Fruit fly (Drosophila melanogaster) whole organism, prepupa: Measurements from ENCODE around the gene CG43750.

Experiments used
- Blimp-1 ChIP-seq: fragments of 200-800 bp; sonication (Bioruptor generic); optimal IDR thresholded peaks from 3 replicates; lab custom pipeline; 2017; ENCODE audit warnings: missing biosample characterization, missing genetic modification characterization, mild to moderate bottlenecking, moderate library complexity, missing genetic modification reagents
- CG10631 ChIP-seq: fragments of 200-800 bp; sonication (Bioruptor generic); optimal IDR thresholded peaks from 2 replicates; lab custom pipeline; 2016; ENCODE audit warnings: missing biosample characterization, missing genetic modification characterization
- CG10669 ChIP-seq: fragments of 200-800 bp; sonication (Bioruptor generic); optimal IDR thresholded peaks from 3 replicates; lab custom pipeline; 2018; ENCODE audit warnings: missing biosample characterization, mild to moderate bottlenecking, missing genetic modification characterization, moderate library complexity
- CG11294 ChIP-seq: fragments of 200-800 bp; sonication (Bioruptor generic); IDR thresholded peaks from 2 replicates; pipeline ENCODE4 v1.3.6; 2022; ENCODE audit warnings: missing biosample characterization, missing genetic modification characterization
- CG11762 ChIP-seq: fragments of 200-800 bp; sonication (Bioruptor generic); optimal IDR thresholded peaks from 3 replicates; lab custom pipeline; 2016; ENCODE audit warnings: missing biosample characterization, missing genetic modification characterization; ENCODE audit not compliant: insufficient read depth
- CG15336 ChIP-seq: fragments of 200-800 bp; sonication (Bioruptor generic); IDR thresholded peaks from 2 replicates; pipeline ENCODE4 v1.3.6; 2022; ENCODE audit warnings: missing biosample characterization, missing genetic modification characterization
- CG1621 ChIP-seq: fragments of 200-800 bp; sonication (Bioruptor generic); optimal IDR thresholded peaks from 3 replicates; lab custom pipeline; 2018; ENCODE audit warnings: missing biosample characterization, mild to moderate bottlenecking, missing genetic modification characterization
- CG3032 ChIP-seq: fragments of 200-800 bp; optimal IDR thresholded peaks from 2 replicates; lab custom pipeline; 2019; ENCODE audit warnings: missing biosample characterization, mild to moderate bottlenecking, missing genetic modification characterization, moderate library complexity
- CG31627 ChIP-seq: fragments of 200-800 bp; sonication (Bioruptor generic); optimal IDR thresholded peaks from 3 replicates; lab custom pipeline; 2016; ENCODE audit warnings: missing biosample characterization, missing genetic modification characterization
- CG32006 ChIP-seq: fragments of 200-800 bp; sonication (Bioruptor generic); optimal IDR thresholded peaks from 3 replicates; lab custom pipeline; 2017; ENCODE audit warnings: missing biosample characterization, mild to moderate bottlenecking, missing genetic modification characterization
- CG34406 ChIP-seq: fragments of 200-800 bp; sonication (Bioruptor generic); optimal IDR thresholded peaks from 3 replicates; lab custom pipeline; 2016; ENCODE audit warnings: missing biosample characterization, missing genetic modification characterization
- CG3919 ChIP-seq: fragments of 200-800 bp; sonication (Bioruptor generic); optimal IDR thresholded peaks from 3 replicates; lab custom pipeline; 2016; ENCODE audit warnings: missing biosample characterization, missing genetic modification characterization
- CG4318 ChIP-seq: fragments of 200-800 bp; sonication (Bioruptor generic); optimal IDR thresholded peaks from 3 replicates; lab custom pipeline; 2017; ENCODE audit warnings: missing biosample characterization, mild to moderate bottlenecking, missing genetic modification characterization
- CG6163 ChIP-seq: fragments of 200-800 bp; sonication (Bioruptor generic); IDR thresholded peaks from 3 replicates; pipeline ENCODE4 v1.3.6; 2022; ENCODE audit warnings: missing biosample characterization, missing genetic modification characterization
- CG6792 ChIP-seq: fragments of 200-800 bp; sonication (Bioruptor generic); optimal IDR thresholded peaks from 3 replicates; lab custom pipeline; 2016; ENCODE audit warnings: missing biosample characterization, missing genetic modification characterization
- CG6808 ChIP-seq: fragments of 200-800 bp; sonication (Bioruptor generic); optimal IDR thresholded peaks from 3 replicates; lab custom pipeline; 2017; ENCODE audit warnings: missing biosample characterization, missing genetic modification characterization, mild to moderate bottlenecking, moderate library complexity, missing genetic modification reagents
- CG6854 ChIP-seq: fragments of 200-800 bp; sonication (Bioruptor generic); optimal IDR thresholded peaks from 2 replicates; lab custom pipeline; 2017; ENCODE audit warnings: missing biosample characterization, mild to moderate bottlenecking, missing genetic modification characterization
- CG7368 ChIP-seq: fragments of 200-800 bp; sonication (Bioruptor generic); optimal IDR thresholded peaks from 3 replicates; lab custom pipeline; 2016; ENCODE audit warnings: missing biosample characterization, missing genetic modification characterization
- CG8632 ChIP-seq: fragments of 200-800 bp; sonication (Bioruptor generic); optimal IDR thresholded peaks from 3 replicates; lab custom pipeline; 2016; ENCODE audit warnings: missing biosample characterization, missing genetic modification characterization
- CG9139 ChIP-seq: fragments of 200-800 bp; sonication (Bioruptor generic); optimal IDR thresholded peaks from 3 replicates; lab custom pipeline; 2017; ENCODE audit warnings: missing biosample characterization, mild to moderate bottlenecking, missing genetic modification characterization
- Eip75B ChIP-seq: fragments of 200-800 bp; sonication (Bioruptor generic); optimal IDR thresholded peaks from 3 replicates; lab custom pipeline; 2016; ENCODE audit warnings: missing biosample characterization, missing genetic modification characterization
- Eip78C ChIP-seq: fragments of 200-800 bp; sonication (Bioruptor generic); peaks from one replicate; lab custom pipeline; 2016; ENCODE audit warnings: missing biosample characterization, missing genetic modification characterization
- Eip93F ChIP-seq: fragments of 200-800 bp; sonication (Bioruptor generic); optimal IDR thresholded peaks from 2 replicates; lab custom pipeline; 2016; ENCODE audit warnings: missing biosample characterization, mild to moderate bottlenecking, missing genetic modification characterization
- Ets21C ChIP-seq: fragments of 200-800 bp; sonication (Bioruptor generic); optimal IDR thresholded peaks from 3 replicates; lab custom pipeline; 2016; ENCODE audit warnings: missing biosample characterization, missing genetic modification characterization
- Ets96B ChIP-seq: fragments of 200-800 bp; optimal IDR thresholded peaks from 2 replicates; lab custom pipeline; 2019; ENCODE audit warnings: missing biosample characterization, mild to moderate bottlenecking, missing genetic modification characterization, moderate library complexity
- Gug ChIP-seq: fragments of 200-800 bp; sonication (Bioruptor generic); IDR thresholded peaks from 2 replicates; pipeline ENCODE4 v1.3.6; 2022; ENCODE audit warnings: missing biosample characterization, missing genetic modification characterization
- Hr39 ChIP-seq: fragments of 200-800 bp; sonication (Bioruptor generic); optimal IDR thresholded peaks from 2 replicates; lab custom pipeline; 2016; ENCODE audit warnings: missing biosample characterization, missing genetic modification characterization
- Hr4 ChIP-seq: fragments of 200-800 bp; sonication (Bioruptor generic); optimal IDR thresholded peaks from 3 replicates; lab custom pipeline; 2016; ENCODE audit warnings: missing biosample characterization, missing genetic modification characterization
- Lpt ChIP-seq: fragments of 200-800 bp; sonication (Bioruptor generic); optimal IDR thresholded peaks from 3 replicates; lab custom pipeline; 2016; ENCODE audit warnings: missing biosample characterization, missing genetic modification characterization
- Met ChIP-seq: fragments of 200-800 bp; sonication (Bioruptor generic); optimal IDR thresholded peaks from 3 replicates; lab custom pipeline; 2016; ENCODE audit warnings: missing biosample characterization, missing genetic modification characterization
- Sox102F ChIP-seq: fragments of 200-800 bp; sonication (Bioruptor generic); optimal IDR thresholded peaks from 2 replicates; lab custom pipeline; 2016; ENCODE audit warnings: missing biosample characterization, mild to moderate bottlenecking, missing genetic modification characterization
- Sox15 ChIP-seq: fragments of 200-800 bp; sonication (Bioruptor generic); optimal IDR thresholded peaks from 3 replicates; lab custom pipeline; 2016; ENCODE audit warnings: missing biosample characterization, missing genetic modification characterization
- achi ChIP-seq: fragments of 200-800 bp; sonication (Bioruptor generic); optimal IDR thresholded peaks from 3 replicates; lab custom pipeline; 2016; ENCODE audit warnings: missing biosample characterization, missing genetic modification characterization
- acj6 ChIP-seq: fragments of 200-800 bp; sonication (Bioruptor generic); optimal IDR thresholded peaks from 3 replicates; lab custom pipeline; 2016; ENCODE audit warnings: missing biosample characterization, missing genetic modification characterization
- cyc ChIP-seq: fragments of 200-800 bp; sonication (Bioruptor generic); optimal IDR thresholded peaks from 3 replicates; lab custom pipeline; 2016; ENCODE audit warnings: missing biosample characterization, missing genetic modification characterization
- dac ChIP-seq: fragments of 200-800 bp; sonication (Bioruptor generic); optimal IDR thresholded peaks from 2 replicates; lab custom pipeline; 2017; ENCODE audit warnings: missing biosample characterization, mild to moderate bottlenecking, missing genetic modification characterization
- eg ChIP-seq: fragments of 200-800 bp; sonication (Bioruptor generic); IDR thresholded peaks from 3 replicates; pipeline ENCODE4 v1.3.6; 2022; ENCODE audit warnings: missing biosample characterization, missing genetic modification characterization
- esn ChIP-seq: fragments of 200-800 bp; sonication (Bioruptor generic); optimal IDR thresholded peaks from 2 replicates; lab custom pipeline; 2016; ENCODE audit warnings: missing biosample characterization, mild to moderate bottlenecking, missing genetic modification characterization, moderate library complexity
- fd85E ChIP-seq: fragments of 200-800 bp; sonication (Bioruptor generic); optimal IDR thresholded peaks from 3 replicates; lab custom pipeline; 2016; ENCODE audit warnings: missing biosample characterization, missing genetic modification characterization
- fkh ChIP-seq: fragments of 200-800 bp; sonication (Bioruptor generic); optimal IDR thresholded peaks from 3 replicates; lab custom pipeline; 2017; ENCODE audit warnings: missing biosample characterization, mild to moderate bottlenecking, missing genetic modification characterization, moderate library complexity
- lz ChIP-seq: fragments of 200-800 bp; sonication (Bioruptor generic); optimal IDR thresholded peaks from 3 replicates; lab custom pipeline; 2016; ENCODE audit warnings: missing biosample characterization, missing genetic modification characterization
- net ChIP-seq: fragments of 200-800 bp; sonication (Bioruptor generic); optimal IDR thresholded peaks from 3 replicates; lab custom pipeline; 2016; ENCODE audit warnings: missing biosample characterization, missing genetic modification characterization
- pdm3 ChIP-seq: fragments of 200-800 bp; sonication (Bioruptor generic); optimal IDR thresholded peaks from 3 replicates; lab custom pipeline; 2016; ENCODE audit warnings: missing biosample characterization, missing genetic modification characterization
- salr ChIP-seq, 2 experiments: fragments of 200-800 bp; sonication (Bioruptor generic); optimal IDR thresholded peaks; 3 replicates each; lab custom pipeline; 2016 to 2018; ENCODE audit warnings: missing biosample characterization in 2 of 2, missing genetic modification characterization in 2 of 2, mild to moderate bottlenecking in 1 of 2
- spab ChIP-seq: fragments of 200-800 bp; sonication (Bioruptor generic); optimal IDR thresholded peaks from 2 replicates; lab custom pipeline; 2017; ENCODE audit warnings: missing biosample characterization, mild to moderate bottlenecking, missing genetic modification characterization, missing genetic modification reagents
- svp ChIP-seq: fragments of 200-800 bp; sonication (Bioruptor generic); peaks from one replicate; lab custom pipeline; 2016; ENCODE audit warnings: missing biosample characterization, missing genetic modification characterization
- topi ChIP-seq: fragments of 200-800 bp; sonication (Bioruptor generic); optimal IDR thresholded peaks from 3 replicates; lab custom pipeline; 2016; ENCODE audit warnings: missing biosample characterization, missing genetic modification characterization
- vri ChIP-seq: fragments of 200-800 bp; sonication (Bioruptor generic); optimal IDR thresholded peaks from 3 replicates; lab custom pipeline; 2016; ENCODE audit warnings: missing biosample characterization, mild to moderate bottlenecking, missing genetic modification characterization

CG43750 gene

dm6 chr2L:2424497-2424896 lies 34.0 kb upstream of the CG43750 start, which contains the start of gene CG44139:
TSS of gene CG44139 (plus strand) at chr2L:2424797.
- TF ChIP-seq Ets96B (no peak), CG8632 (GFP tag; lab: Kevin White, UChicago) (no peak), CG9139 (no peak), CG11294 (GFP tag; lab: Robert Waterston, UW) (no peak), salr (GFP tag; optimal IDR thresholded peaks at IDR 0.05; lab: Kevin White, UChicago) (no peak), fkh (GFP tag; lab: Kevin White, UChicago) (no peak), CG6854 (GFP tag; lab: Kevin White, UChicago) (no peak), Sox102F (GFP tag; lab: Kevin White, UChicago) (no peak), Sox15 (GFP tag; lab: Kevin White, UChicago) (no peak), Ets21C (GFP tag; lab: Kevin White, UChicago) (no peak), eg (no peak), Hr4 (GFP tag; lab: Kevin White, UChicago) (no peak), lz (GFP tag; lab: Kevin White, UChicago) (no peak), achi (no peak), dac (GFP tag; lab: Kevin White, UChicago) (no peak), fd85E (GFP tag; lab: Kevin White, UChicago) (no peak), esn (GFP tag; lab: Kevin White, UChicago) (no peak), Hr39 (GFP tag; lab: Kevin White, UChicago) (no peak), acj6 (GFP tag; lab: Kevin White, UChicago) (no peak)

DNA sequence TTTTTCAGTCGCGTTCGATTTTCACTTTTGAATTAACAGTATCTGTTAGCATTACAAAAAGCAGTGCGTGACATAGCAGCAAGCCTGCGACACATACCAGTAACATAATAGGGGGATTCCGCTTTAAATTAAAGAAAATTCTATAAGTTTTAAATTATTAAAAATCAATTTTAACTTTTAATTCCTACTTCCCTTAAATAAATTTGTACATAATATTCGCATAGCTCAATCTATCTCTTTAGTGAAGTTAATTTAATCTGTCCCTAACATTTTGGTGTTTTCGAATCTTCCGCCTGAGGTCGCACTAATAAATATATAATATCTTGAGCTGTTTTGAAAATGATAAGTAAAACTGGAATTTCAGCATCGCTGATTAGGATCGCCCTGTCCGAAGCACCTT lies 30.0 kb upstream of the CG43750 start, which contains the start of gene CG9886:
TSS of gene CG9886 (plus strand) at position 341 of the 400 bp plus-strand sequence.
- TF ChIP-seq cyc (GFP tag; lab: Kevin White, UChicago) (peak; percentile 42), CG6163 (GFP tag; lab: Robert Waterston, UW) (0 out of 3 replicates have a peak, but pooled peaks have one; percentile 11), salr (GFP tag; optimal IDR thresholded peaks at IDR 0.05; lab: Kevin White, UChicago) (peak in 1 of 2 experiments; percentile 25), Met (GFP tag; lab: Kevin White, UChicago) (peak; percentile 29), net (GFP tag; lab: Kevin White, UChicago) (peak; percentile 22), Eip75B (GFP tag; lab: Kevin White, UChicago) (peak; percentile 23), CG34406 (GFP tag; lab: Kevin White, UChicago) (peak; percentile 49), CG3032 (tag; lab: Kevin White, UChicago) (peak; percentile 73), eg (peak; percentile 63), Ets96B (peak; percentile 58), lz (GFP tag; lab: Kevin White, UChicago) (peak; percentile 52), CG10669 (GFP tag; lab: Kevin White, UChicago) (peak; percentile 43), svp (GFP tag; lab: Kevin White, UChicago) (peak; percentile 80), CG11762 (GFP tag; lab: Kevin White, UChicago) (no peak), CG7368 (GFP tag; lab: Kevin White, UChicago) (no peak), Blimp-1 (GFP tag; lab: Kevin White, UChicago) (no peak), CG6792 (GFP tag; lab: Kevin White, UChicago) (peak; percentile 39), CG10631 (GFP tag; lab: Kevin White, UChicago) (peak; percentile 43), esn (GFP tag; lab: Kevin White, UChicago) (peak; percentile 67), spab (GFP tag; lab: Kevin White, UChicago) (no peak), CG1621 (tag; lab: Kevin White, UChicago) (no peak), CG9139 (no peak), CG32006 (peak; percentile 50), topi (GFP tag; lab: Kevin White, UChicago) (peak; percentile 33), Lpt (peak; percentile 3), Eip93F (no peak), Hr4 (GFP tag; lab: Kevin White, UChicago) (peak; percentile 44), CG15336 (peak; percentile 60), pdm3 (GFP tag; lab: Kevin White, UChicago) (peak; percentile 60), CG6808 (GFP tag; lab: Kevin White, UChicago) (no peak), CG31627 (GFP tag; lab: Kevin White, UChicago) (peak; percentile 51), CG3919 (GFP tag; lab: Kevin White, UChicago) (peak; percentile 41), fd85E (GFP tag; lab: Kevin White, UChicago) (no peak), dac (GFP tag; lab: Kevin White, UChicago) (no peak), Sox102F (GFP tag; lab: Kevin White, UChicago) (peak; percentile 36), Gug (GFP tag; lab: Robert Waterston, UW) (no peak), vri (peak; percentile 37), CG8632 (GFP tag; lab: Kevin White, UChicago) (peak; percentile 33), CG4318 (GFP tag; lab: Kevin White, UChicago) (no peak), Ets21C (GFP tag; lab: Kevin White, UChicago) (peak; percentile 7), Eip78C (GFP tag; lab: Kevin White, UChicago) (peak; percentile 87)
